Worm (Caenorhabditis elegans): Measurements from ENCODE around the gene T02E9.5.

The T02E9.5 gene

ce11 chrV:11341913-11342312 is at the start of gene T02E9.5:
TSS of gene T02E9.5 (plus strand) at chrV:11342233.
- TF ChIP-seq ces-1 (GFP tag; optimal IDR thresholded peaks at IDR 0.05) (peak; percentile 42), pha-4 (GFP tag; IDR thresholded peaks at IDR 0.05) (no peak), pha-4 (tag; optimal IDR thresholded peaks at IDR 0.05) (no peak), daf-12 (tag; optimal IDR thresholded peaks at IDR 0.05) (no peak)

- no peak for TF ChIP-seq aha-1 (tag)
- TF ChIP-seq lsy-2 (tag; optimal IDR thresholded peaks at IDR 0.05): no peak
- no peak for TF ChIP-seq F10B5.3 (tag; optimal IDR thresholded peaks at IDR 0.05)
- TF ChIP-seq snpc-4 (tag; optimal IDR thresholded peaks at IDR 0.05): no peak
- no peak for TF ChIP-seq R02D3.7 (tag; optimal IDR thresholded peaks at IDR 0.05)
- no peak for TF ChIP-seq Y5F2A.4 (GFP tag; optimal IDR thresholded peaks at IDR 0.05)
- TF ChIP-seq dve-1 (tag; optimal IDR thresholded peaks at IDR 0.05; ENCODE audit: insufficient read depth): no peak
- TF ChIP-seq zfp-2 (tag; optimal IDR thresholded peaks at IDR 0.05): no peak
- no peak for TF ChIP-seq pqm-1 (tag; optimal IDR thresholded peaks at IDR 0.05)
- no peak for TF ChIP-seq fos-1 (tag; optimal IDR thresholded peaks at IDR 0.05)
- TF ChIP-seq tag-97 (GFP tag; IDR thresholded peaks at IDR 0.05): no peak
- no peak for TF ChIP-seq nhr-28 (tag; optimal IDR thresholded peaks at IDR 0.05)
- no peak for TF ChIP-seq nhr-6 (tag; optimal IDR thresholded peaks at IDR 0.05)
- TF ChIP-seq rbr-2 (tag; optimal IDR thresholded peaks at IDR 0.05): no peak
Measured at ce11 chrV:11292682-11293081, 49.4 kb upstream of the T02E9.5 start.

DNA sequence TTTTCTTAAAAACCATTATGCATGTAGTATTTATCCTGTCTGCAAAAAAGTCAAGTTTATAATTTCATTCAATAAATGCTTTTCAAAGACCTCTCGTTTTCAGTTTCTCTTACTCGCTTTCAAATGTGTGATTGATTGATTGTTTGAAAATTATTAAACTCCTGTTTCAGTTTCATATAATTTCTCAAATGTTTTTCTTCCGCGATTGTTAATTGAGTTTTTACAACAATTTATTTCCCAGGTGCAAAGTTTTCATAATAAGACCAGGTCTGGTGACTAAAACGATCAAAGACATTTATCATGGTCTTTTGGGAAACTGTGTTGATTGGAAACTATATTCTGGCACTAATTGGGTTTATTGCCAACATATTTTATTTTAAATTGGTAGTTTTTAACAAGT is 47.6 kb upstream of the T02E9.5 start, which contains the start of gene T03F7.6:
Gene T03F7.6 (plus strand): TSS at position 301 of the 400 bp plus-strand sequence.
- no peak for TF ChIP-seq Y105C5A.15 (GFP tag; IDR thresholded peaks at IDR 0.05)
- no peak for TF ChIP-seq tra-1 (GFP tag; IDR thresholded peaks at IDR 0.05)
- TF ChIP-seq lin-29 (GFP tag; IDR thresholded peaks at IDR 0.05): no peak
- no peak for TF ChIP-seq mdt-29 (GFP tag; IDR thresholded peaks at IDR 0.05)
- no peak for TF ChIP-seq ceh-28 (tag; optimal IDR thresholded peaks at IDR 0.05)
- no peak for TF ChIP-seq nhr-10 (tag; optimal IDR thresholded peaks at IDR 0.05)
- no peak for TF ChIP-seq snpc-1.2 (GFP tag; IDR thresholded peaks at IDR 0.05)
- TF ChIP-seq php-3 (GFP tag; IDR thresholded peaks at IDR 0.05): no peak
- TF ChIP-seq daf-12 (tag; optimal IDR thresholded peaks at IDR 0.05): no peak
- TF ChIP-seq spr-3 (GFP tag; optimal IDR thresholded peaks at IDR 0.05): no peak
- no peak for TF ChIP-seq nhr-25 (tag; optimal IDR thresholded peaks at IDR 0.05; ENCODE audit: borderline replicate concordance, insufficient read depth)
- TF ChIP-seq unc-130 (GFP tag; optimal IDR thresholded peaks at IDR 0.05): no peak
- no peak for TF ChIP-seq pha-4 (GFP tag; IDR thresholded peaks at IDR 0.05)
- TF ChIP-seq pha-4 (tag; optimal IDR thresholded peaks at IDR 0.05): no peak
- TF ChIP-seq daf-16 (GFP tag; optimal IDR thresholded peaks at IDR 0.05): no peak
- no peak for TF ChIP-seq daf-16 (tag; optimal IDR thresholded peaks at IDR 0.05)
- no peak for TF ChIP-seq madf-9 (GFP tag; conservative IDR thresholded peaks at IDR 0.05)
- TF ChIP-seq vab-7 (GFP tag; IDR thresholded peaks at IDR 0.05): no peak

ce11 chrV:11298632-11299031 is 43.4 kb upstream of the T02E9.5 start, which contains the start of gene T03F7.5:
TSS of gene T03F7.5 (minus strand) at chrV:11298732.
- TF ChIP-seq lin-15B (tag; optimal IDR thresholded peaks at IDR 0.05) (no peak), daf-16 (GFP tag; optimal IDR thresholded peaks at IDR 0.05) (no peak), daf-16 (tag; optimal IDR thresholded peaks at IDR 0.05) (no peak), duxl-1 (tag; optimal IDR thresholded peaks at IDR 0.05; ENCODE audit: poor library complexity) (no peak), dpl-1 (GFP tag; optimal IDR thresholded peaks at IDR 0.05) (no peak), skn-1 (tag; optimal IDR thresholded peaks at IDR 0.05) (no peak), daf-12 (tag; optimal IDR thresholded peaks at IDR 0.05) (no peak), ceh-82 (tag; optimal IDR thresholded peaks at IDR 0.05) (no peak), ctbp-1 (GFP tag; IDR thresholded peaks at IDR 0.05) (no peak), pha-4 (GFP tag; IDR thresholded peaks at IDR 0.05) (no peak), pha-4 (tag; optimal IDR thresholded peaks at IDR 0.05) (no peak), ama-1 (optimal IDR thresholded peaks at IDR 0.05) (no peak), T20F7.1 (GFP tag; optimal IDR thresholded peaks at IDR 0.05) (no peak), nhr-102 (tag; optimal IDR thresholded peaks at IDR 0.05) (no peak), lin-39 (tag; optimal IDR thresholded peaks at IDR 0.05) (no peak), zag-1 (tag; optimal IDR thresholded peaks at IDR 0.05) (no peak)

All from whole organism, L4 larva.